Worm (Caenorhabditis elegans) whole organism, young adult: ENCODE measurements around the gene T13H10.2.

Source experiments
- B0019.2 ChIP-seq: fragments of 200-800 bp; sonication (Bioruptor generic); conservative IDR thresholded peaks from 2 replicates; pipeline ENCODE4 v1.3.6; 2022; ENCODE audit warnings: missing genetic modification reagents, missing genetic modification characterization, missing compliant biosample characterization
- F10E7.11 ChIP-seq: sonication (generic microtip); optimal IDR thresholded peaks from 2 replicates; lab custom pipeline; 2017; ENCODE audit warnings: mild to moderate bottlenecking, missing genetic modification characterization, moderate library complexity, missing compliant biosample characterization
- F52B5.7 ChIP-seq: sonication (generic microtip); optimal IDR thresholded peaks from 2 replicates; lab custom pipeline; 2016; ENCODE audit warnings: mild to moderate bottlenecking, missing genetic modification characterization, missing compliant biosample characterization
- K12H6.12 ChIP-seq: fragments of 200-800 bp; sonication (Bioruptor generic); optimal IDR thresholded peaks from 2 replicates; lab custom pipeline; 2018; ENCODE audit warnings: mild to moderate bottlenecking, missing genetic modification characterization, missing compliant biosample characterization
- Y53F4B.3 ChIP-seq: fragments of 200-800 bp; sonication (Bioruptor generic); IDR thresholded peaks from 2 replicates; pipeline ENCODE4 v1.3.6; 2022; ENCODE audit warnings: missing genetic modification reagents, missing genetic modification characterization, missing compliant biosample characterization
- ZK185.1 ChIP-seq: sonication (generic microtip); optimal IDR thresholded peaks from 2 replicates; lab custom pipeline; 2016; ENCODE audit warnings: mild to moderate bottlenecking, missing genetic modification characterization, missing compliant biosample characterization; ENCODE audit not compliant: poor library complexity, severe bottlenecking
- attf-3 ChIP-seq: fragments of 200-800 bp; sonication (Bioruptor generic); conservative IDR thresholded peaks from 2 replicates; pipeline ENCODE4 v1.3.6; 2022; ENCODE audit warnings: missing genetic modification reagents, missing genetic modification characterization, missing compliant biosample characterization
- bed-2 ChIP-seq: fragments of 200-800 bp; sonication (Bioruptor generic); IDR thresholded peaks from 2 replicates; pipeline ENCODE4 v1.3.6; 2022; ENCODE audit warnings: missing genetic modification reagents, missing genetic modification characterization, missing compliant biosample characterization
- chd-7 ChIP-seq: sonication (generic microtip); optimal IDR thresholded peaks from 2 replicates; lab custom pipeline; 2016; ENCODE audit warnings: mild to moderate bottlenecking, missing genetic modification characterization, moderate library complexity, missing compliant biosample characterization
- die-1 ChIP-seq: sonication (generic microtip); optimal IDR thresholded peaks from 2 replicates; lab custom pipeline; 2016; ENCODE audit warnings: missing genotype, mild to moderate bottlenecking, missing genetic modification characterization, missing compliant biosample characterization
- dox-1 ChIP-seq: fragments of 200-800 bp; sonication (Bioruptor generic); IDR thresholded peaks from 2 replicates; pipeline ENCODE4 v1.3.6; 2022; ENCODE audit warnings: missing genetic modification reagents, missing genetic modification characterization, missing compliant biosample characterization
- him-1 ChIP-seq: sonication (generic microtip); optimal IDR thresholded peaks from 2 replicates; lab custom pipeline; 2016; ENCODE audit warnings: missing genotype, missing genetic modification reagents, missing genetic modification characterization, missing compliant biosample characterization
- hrde-1 ChIP-seq: sonication (generic microtip); optimal IDR thresholded peaks from 2 replicates; lab custom pipeline; 2016; ENCODE audit warnings: missing genetic modification characterization, mild to moderate bottlenecking, missing compliant biosample characterization, moderate library complexity, missing genotype, missing genetic modification reagents, borderline replicate concordance
- hsf-1 ChIP-seq: fragments of 200-800 bp; sonication (Bioruptor generic); IDR thresholded peaks from 2 replicates; pipeline ENCODE4 v1.3.6; 2022; ENCODE audit warnings: missing genetic modification reagents, missing genetic modification characterization, missing compliant biosample characterization
- lag-1 ChIP-seq: fragments of 200-800 bp; sonication (Bioruptor generic); IDR thresholded peaks from 2 replicates; pipeline ENCODE4 v1.3.6; 2022; ENCODE audit warnings: missing genetic modification reagents, missing genetic modification characterization, missing compliant biosample characterization
- let-526 ChIP-seq: fragments of 200-800 bp; sonication (Bioruptor generic); IDR thresholded peaks from 2 replicates; pipeline ENCODE4 v1.3.6; 2022; ENCODE audit warnings: missing genetic modification reagents, missing genetic modification characterization, missing compliant biosample characterization
- lin-26 ChIP-seq: fragments of 200-800 bp; sonication (Bioruptor generic); IDR thresholded peaks from 2 replicates; pipeline ENCODE4 v1.3.6; 2022; ENCODE audit warnings: missing genetic modification reagents, missing genetic modification characterization, missing compliant biosample characterization
- lin-40 ChIP-seq: sonication (generic microtip); optimal IDR thresholded peaks from 2 replicates; lab custom pipeline; 2016; ENCODE audit warnings: missing genetic modification characterization, mild to moderate bottlenecking, missing compliant biosample characterization, missing genotype, missing genetic modification reagents
- lir-1 ChIP-seq: fragments of 200-800 bp; sonication (Bioruptor generic); conservative IDR thresholded peaks from 2 replicates; pipeline ENCODE4 v1.3.6; 2022; ENCODE audit warnings: missing genetic modification reagents, missing genetic modification characterization, missing compliant biosample characterization
- madf-3 ChIP-seq: fragments of 200-800 bp; sonication (Bioruptor generic); IDR thresholded peaks from 2 replicates; pipeline ENCODE4 v1.3.6; 2022; ENCODE audit warnings: missing genetic modification reagents, missing genetic modification characterization, missing compliant biosample characterization
- mel-28 ChIP-seq: sonication (generic microtip); optimal IDR thresholded peaks from 2 replicates; lab custom pipeline; 2016; ENCODE audit warnings: borderline replicate concordance, mild to moderate bottlenecking, missing genetic modification characterization, missing compliant biosample characterization
- nfyb-1 ChIP-seq: fragments of 200-800 bp; sonication (Bioruptor generic); IDR thresholded peaks from 2 replicates; pipeline ENCODE4 v1.3.6; 2022; ENCODE audit warnings: missing genetic modification reagents, missing genetic modification characterization, missing compliant biosample characterization
- nhr-179 ChIP-seq: sonication (generic microtip); optimal IDR thresholded peaks from 2 replicates; lab custom pipeline; 2016; ENCODE audit warnings: mild to moderate bottlenecking, missing genetic modification characterization, missing compliant biosample characterization
- nhr-27 ChIP-seq: fragments of 200-800 bp; sonication (Bioruptor generic); optimal IDR thresholded peaks from 2 replicates; lab custom pipeline; 2018; ENCODE audit warnings: mild to moderate bottlenecking, missing genetic modification characterization, moderate library complexity, missing compliant biosample characterization
- rcor-1 ChIP-seq: fragments of 200-800 bp; sonication (Bioruptor generic); IDR thresholded peaks from 2 replicates; pipeline ENCODE4 v1.3.6; 2022; ENCODE audit warnings: missing genetic modification reagents, missing genetic modification characterization, missing compliant biosample characterization
- rec-8 ChIP-seq, 2 experiments: sonication (generic microtip); optimal IDR thresholded peaks; 2 replicates each; lab custom pipeline; 2016; ENCODE audit warnings: mild to moderate bottlenecking in 2 of 2, missing genetic modification characterization in 2 of 2, missing genetic modification reagents in 2 of 2, missing genotype in 2 of 2, missing biosample characterization in 1 of 2, missing compliant biosample characterization in 1 of 2, moderate library complexity in 1 of 2
- repo-1 ChIP-seq: sonication (generic microtip); optimal IDR thresholded peaks from 2 replicates; lab custom pipeline; 2017; ENCODE audit warnings: mild to moderate bottlenecking, missing genetic modification characterization, missing compliant biosample characterization
- snpc-3.4 ChIP-seq: sonication (generic microtip); optimal IDR thresholded peaks from 2 replicates; lab custom pipeline; 2017; ENCODE audit warnings: missing genetic modification characterization, mild to moderate bottlenecking, missing compliant biosample characterization, antibody characterized with exemption, moderate library complexity, missing genotype, missing genetic modification reagents
- somi-1 ChIP-seq: fragments of 200-800 bp; sonication (Bioruptor generic); optimal IDR thresholded peaks from 2 replicates; lab custom pipeline; 2018; ENCODE audit warnings: mild to moderate bottlenecking, missing genetic modification characterization, missing compliant biosample characterization
- tbx-9 ChIP-seq: sonication (generic microtip); optimal IDR thresholded peaks from 2 replicates; lab custom pipeline; 2016; ENCODE audit warnings: borderline replicate concordance, missing genetic modification characterization, inconsistent platforms, missing compliant biosample characterization
- tlf-1 ChIP-seq: fragments of 200-800 bp; sonication (Bioruptor generic); optimal IDR thresholded peaks from 2 replicates; lab custom pipeline; 2018; ENCODE audit warnings: mild to moderate bottlenecking, missing genetic modification characterization, missing compliant biosample characterization
- xnd-1 ChIP-seq: sonication (generic microtip); optimal IDR thresholded peaks from 2 replicates; lab custom pipeline; 2016; ENCODE audit warnings: missing genotype, missing genetic modification reagents, missing genetic modification characterization, missing compliant biosample characterization
- ztf-26 ChIP-seq: sonication (generic microtip); optimal IDR thresholded peaks from 2 replicates; lab custom pipeline; 2017; ENCODE audit warnings: missing genetic modification characterization, missing compliant biosample characterization
- ztf-28 ChIP-seq: fragments of 200-800 bp; sonication (Bioruptor generic); IDR thresholded peaks from 2 replicates; pipeline ENCODE4 v1.3.6; 2022; ENCODE audit warnings: missing genetic modification reagents, missing genetic modification characterization, missing compliant biosample characterization
- ztf-6 ChIP-seq: fragments of 200-800 bp; sonication (Bioruptor generic); IDR thresholded peaks from 2 replicates; pipeline ENCODE4 v1.3.6; 2022; ENCODE audit warnings: missing genetic modification reagents, missing genetic modification characterization, missing compliant biosample characterization

The T13H10.2 gene

ce11 chrIV:9972629-9973028 is 8.6 kb downstream of the T13H10.2 start, which contains the start of the genes C47E12.12 and C47E12.10:
TSS of gene C47E12.12 (minus strand) at chrIV:9972729.
TSS of gene C47E12.10 (plus strand) at chrIV:9972800.
- TF ChIP-seq lir-1 (GFP tag; lab: Robert Waterston, UW) (no peak), somi-1 (GFP tag; lab: Kevin White, UChicago) (no peak), chd-7 (no peak), hsf-1 (GFP tag; lab: Robert Waterston, UW) (no peak), madf-3 (GFP tag; lab: Robert Waterston, UW) (no peak), lin-40 (no peak), tlf-1 (GFP tag; lab: Kevin White, UChicago) (no peak), repo-1 (tag; lab: Kevin White, UChicago) (no peak), nfyb-1 (GFP tag; lab: Robert Waterston, UW) (no peak), B0019.2 (GFP tag; lab: Robert Waterston, UW) (no peak), bed-2 (GFP tag; lab: Robert Waterston, UW) (no peak), mel-28 (tag; lab: Kevin White, UChicago) (no peak), snpc-3.4 (tag; lab: Kevin White, UChicago) (no peak)

- no peak for TF ChIP-seq Y53F4B.3
- TF ChIP-seq attf-3 (GFP tag; lab: Robert Waterston, UW), result no peak
- no peak for TF ChIP-seq F10E7.11 (tag; lab: Kevin White, UChicago)
- no peak for TF ChIP-seq madf-3 (GFP tag; lab: Robert Waterston, UW)
- TF ChIP-seq nhr-179 (tag; lab: Kevin White, UChicago), result no peak
- no peak for TF ChIP-seq him-1 (tag; lab: Kevin White, UChicago)
- TF ChIP-seq lir-1 (GFP tag; lab: Robert Waterston, UW), result no peak
- no peak for TF ChIP-seq nhr-27 (tag; lab: Kevin White, UChicago)
- no peak for TF ChIP-seq lin-40
- no peak for TF ChIP-seq rcor-1
- no peak for TF ChIP-seq ZK185.1 (tag; lab: Kevin White, UChicago)
- TF ChIP-seq K12H6.12 (tag; lab: Kevin White, UChicago), result no peak
- TF ChIP-seq tbx-9, result no peak
- no peak for TF ChIP-seq ztf-6
- no peak for TF ChIP-seq hrde-1 (tag; lab: Kevin White, UChicago)
- no peak for TF ChIP-seq die-1 (tag; lab: Kevin White, UChicago)
Measured at ce11 chrIV:9974392-9974791, 10.3 kb downstream of the T13H10.2 start, which contains the start of gene C47E12.9. TSS of gene C47E12.9 (plus strand) at chrIV:9974692.

DNA sequence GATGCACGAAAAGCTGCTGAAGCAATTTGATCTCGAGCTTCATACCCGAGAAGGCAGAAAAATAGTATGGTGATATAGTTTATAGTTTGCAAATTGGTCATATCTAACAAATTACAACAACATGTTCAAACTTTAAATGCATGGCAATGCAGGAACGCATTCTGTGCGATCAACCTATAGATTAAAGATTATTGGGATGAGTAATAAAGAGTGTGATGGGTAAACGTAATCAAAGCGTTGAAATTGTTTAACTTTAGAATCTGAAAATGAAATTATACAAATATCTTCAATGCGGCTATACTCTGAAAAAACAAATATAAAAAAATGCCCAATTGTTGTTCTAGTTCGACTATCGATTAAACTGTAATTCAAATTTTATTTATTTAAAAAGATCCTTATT is 12.2 kb downstream of the T13H10.2 start, which contains the start of gene C47E12.14:
C47E12.14 (minus strand) TSS at position 101 of the 400 bp plus-strand sequence.
- TF ChIP-seq ztf-26 (tag; lab: Kevin White, UChicago) (no peak), somi-1 (GFP tag; lab: Kevin White, UChicago) (no peak), F52B5.7 (tag; lab: Kevin White, UChicago) (no peak), rec-8 (tag; optimal IDR thresholded peaks at IDR 0.05; lab: Kevin White, UChicago) (no peak), lin-26 (GFP tag; lab: Robert Waterston, UW) (no peak), let-526 (GFP tag; lab: Robert Waterston, UW) (no peak), lag-1 (GFP tag; lab: Robert Waterston, UW) (no peak), xnd-1 (tag; lab: Kevin White, UChicago) (no peak), ZK185.1 (tag; lab: Kevin White, UChicago) (no peak), dox-1 (GFP tag; lab: Robert Waterston, UW) (no peak), ztf-28 (GFP tag; lab: Robert Waterston, UW) (no peak)
- TF ChIP-seq, all 124 proteins: peak for 0
